Worm (Caenorhabditis elegans) whole organism, young adult: ENCODE data around the gene R04A9.9.

Experiments used
- D2030.7 ChIP-seq: fragments of 200-800 bp; sonication (Bioruptor generic); IDR thresholded peaks from 2 replicates; pipeline ENCODE4 v1.3.6; 2022; ENCODE audit warnings: missing genetic modification reagents, missing genetic modification characterization, missing compliant biosample characterization
- F33H1.4 ChIP-seq: fragments of 200-800 bp; sonication (Bioruptor generic); IDR thresholded peaks from 2 replicates; pipeline ENCODE4 v1.3.6; 2022; ENCODE audit warnings: missing genetic modification reagents, missing genetic modification characterization, missing compliant biosample characterization
- F37B4.10 ChIP-seq: fragments of 200-800 bp; sonication (Bioruptor generic); IDR thresholded peaks from 2 replicates; pipeline ENCODE4 v1.3.6; 2022; ENCODE audit warnings: missing genetic modification characterization, missing compliant biosample characterization
- F55B11.4 ChIP-seq: sonication (generic microtip); optimal IDR thresholded peaks from 2 replicates; lab custom pipeline; 2016; ENCODE audit warnings: missing compliant biosample characterization, missing genetic modification characterization, borderline replicate concordance; ENCODE audit not compliant: insufficient read depth
- F57C9.4 ChIP-seq: sonication (generic microtip); optimal IDR thresholded peaks from 2 replicates; lab custom pipeline; 2017; ENCODE audit warnings: mild to moderate bottlenecking, missing genetic modification characterization, missing compliant biosample characterization
- K11D2.4 ChIP-seq: fragments of 200-800 bp; sonication (Bioruptor generic); IDR thresholded peaks from 2 replicates; pipeline ENCODE4 v1.3.6; 2022; ENCODE audit warnings: missing genetic modification reagents, missing genetic modification characterization, missing compliant biosample characterization
- T07F8.4 ChIP-seq: sonication (generic microtip); optimal IDR thresholded peaks from 2 replicates; lab custom pipeline; 2016; ENCODE audit warnings: mild to moderate bottlenecking, missing genetic modification characterization, moderate library complexity, missing compliant biosample characterization
- T26A5.8 ChIP-seq: sonication (generic microtip); optimal IDR thresholded peaks from 2 replicates; lab custom pipeline; 2016; ENCODE audit warnings: missing genetic modification characterization, missing compliant biosample characterization
- Y53F4B.3 ChIP-seq: fragments of 200-800 bp; sonication (Bioruptor generic); IDR thresholded peaks from 2 replicates; pipeline ENCODE4 v1.3.6; 2022; ENCODE audit warnings: missing genetic modification reagents, missing genetic modification characterization, missing compliant biosample characterization
- Y53G8AR.9 ChIP-seq: fragments of 200-800 bp; sonication (Bioruptor generic); conservative IDR thresholded peaks from 2 replicates; pipeline ENCODE4 v1.3.6; 2022; ENCODE audit warnings: missing genetic modification reagents, missing genetic modification characterization, missing compliant biosample characterization
- Y95B8A.8 ChIP-seq: fragments of 200-800 bp; sonication (Bioruptor generic); IDR thresholded peaks from 2 replicates; pipeline ENCODE4 v1.3.6; 2022; ENCODE audit warnings: missing genetic modification reagents, missing genetic modification characterization, missing compliant biosample characterization
- akir-1 ChIP-seq: fragments of 200-800 bp; sonication (Bioruptor generic); optimal IDR thresholded peaks from 2 replicates; lab custom pipeline; 2018; ENCODE audit warnings: mild to moderate bottlenecking, missing genetic modification characterization, moderate library complexity, missing compliant biosample characterization
- aptf-2 ChIP-seq: fragments of 200-800 bp; sonication (Bioruptor generic); conservative IDR thresholded peaks from 2 replicates; pipeline ENCODE4 v1.3.6; 2022; ENCODE audit warnings: missing genetic modification reagents, missing genetic modification characterization, missing compliant biosample characterization
- athp-1 ChIP-seq: sonication (generic microtip); optimal IDR thresholded peaks from 2 replicates; lab custom pipeline; 2017; ENCODE audit warnings: mild to moderate bottlenecking, missing genetic modification characterization, missing compliant biosample characterization
- bed-2 ChIP-seq: fragments of 200-800 bp; sonication (Bioruptor generic); IDR thresholded peaks from 2 replicates; pipeline ENCODE4 v1.3.6; 2022; ENCODE audit warnings: missing genetic modification reagents, missing genetic modification characterization, missing compliant biosample characterization
- ceh-27 ChIP-seq: fragments of 200-800 bp; sonication (Bioruptor generic); optimal IDR thresholded peaks from 2 replicates; lab custom pipeline; 2018; ENCODE audit warnings: mild to moderate bottlenecking, missing genetic modification characterization, moderate library complexity, missing compliant biosample characterization
- ceh-40 ChIP-seq: fragments of 200-800 bp; sonication (Bioruptor generic); IDR thresholded peaks from 2 replicates; pipeline ENCODE4 v1.3.6; 2022; ENCODE audit warnings: missing genetic modification characterization, missing compliant biosample characterization
- ceh-58 ChIP-seq: fragments of 200-800 bp; sonication (Bioruptor generic); IDR thresholded peaks from 2 replicates; pipeline ENCODE4 v1.3.6; 2022; ENCODE audit warnings: missing genetic modification characterization, missing compliant biosample characterization
- die-1 ChIP-seq: sonication (generic microtip); optimal IDR thresholded peaks from 2 replicates; lab custom pipeline; 2016; ENCODE audit warnings: missing genotype, mild to moderate bottlenecking, missing genetic modification characterization, missing compliant biosample characterization
- dpff-1 ChIP-seq: sonication (generic microtip); optimal IDR thresholded peaks from 2 replicates; lab custom pipeline; 2017; ENCODE audit warnings: mild to moderate bottlenecking, missing genetic modification characterization, missing compliant biosample characterization
- dpl-1 ChIP-seq: fragments of 150-350 bp; optimal IDR thresholded peaks from 2 replicates; lab custom pipeline; 2014; ENCODE audit warnings: missing biosample characterization, missing genetic modification reagents, missing genetic modification characterization
- egl-44 ChIP-seq: fragments of 200-800 bp; sonication (Bioruptor generic); IDR thresholded peaks from 2 replicates; pipeline ENCODE4 v1.3.6; 2022; ENCODE audit warnings: missing genetic modification reagents, missing genetic modification characterization, missing compliant biosample characterization
- egrh-3 ChIP-seq: fragments of 200-800 bp; sonication (Bioruptor generic); IDR thresholded peaks from 2 replicates; pipeline ENCODE4 v1.3.6; 2022; ENCODE audit warnings: missing genetic modification reagents, missing genetic modification characterization, missing compliant biosample characterization
- gei-17 ChIP-seq: fragments of 200-800 bp; sonication (Bioruptor generic); optimal IDR thresholded peaks from 2 replicates; lab custom pipeline; 2018; ENCODE audit warnings: mild to moderate bottlenecking, missing genetic modification characterization, missing compliant biosample characterization
- him-1 ChIP-seq: sonication (generic microtip); optimal IDR thresholded peaks from 2 replicates; lab custom pipeline; 2016; ENCODE audit warnings: missing genotype, missing genetic modification reagents, missing genetic modification characterization, missing compliant biosample characterization
- hlh-26 ChIP-seq: fragments of 200-800 bp; sonication (Bioruptor generic); conservative IDR thresholded peaks from 2 replicates; pipeline ENCODE4 v1.3.6; 2022; ENCODE audit warnings: missing genetic modification reagents, missing genetic modification characterization, missing compliant biosample characterization
- hmg-20 ChIP-seq: fragments of 200-800 bp; sonication (Bioruptor generic); IDR thresholded peaks from 2 replicates; pipeline ENCODE4 v1.3.6; 2022; ENCODE audit warnings: missing genetic modification reagents, missing genetic modification characterization, missing compliant biosample characterization
- hsf-1 ChIP-seq: fragments of 200-800 bp; sonication (Bioruptor generic); IDR thresholded peaks from 2 replicates; pipeline ENCODE4 v1.3.6; 2022; ENCODE audit warnings: missing genetic modification reagents, missing genetic modification characterization, missing compliant biosample characterization
- lin-26 ChIP-seq: fragments of 200-800 bp; sonication (Bioruptor generic); IDR thresholded peaks from 2 replicates; pipeline ENCODE4 v1.3.6; 2022; ENCODE audit warnings: missing genetic modification reagents, missing genetic modification characterization, missing compliant biosample characterization
- lin-40 ChIP-seq: sonication (generic microtip); optimal IDR thresholded peaks from 2 replicates; lab custom pipeline; 2016; ENCODE audit warnings: missing genetic modification characterization, mild to moderate bottlenecking, missing compliant biosample characterization, missing genotype, missing genetic modification reagents
- madf-10 ChIP-seq: sonication (generic microtip); optimal IDR thresholded peaks from 2 replicates; lab custom pipeline; 2016; ENCODE audit warnings: mild to moderate bottlenecking, missing genetic modification characterization, missing compliant biosample characterization
- madf-3 ChIP-seq: fragments of 200-800 bp; sonication (Bioruptor generic); IDR thresholded peaks from 2 replicates; pipeline ENCODE4 v1.3.6; 2022; ENCODE audit warnings: missing genetic modification reagents, missing genetic modification characterization, missing compliant biosample characterization
- madf-6 ChIP-seq: fragments of 200-800 bp; sonication (Bioruptor generic); IDR thresholded peaks from 2 replicates; pipeline ENCODE4 v1.3.6; 2022; ENCODE audit warnings: missing genetic modification reagents, missing genetic modification characterization, missing compliant biosample characterization
- mcd-1 ChIP-seq: fragments of 200-800 bp; sonication (Bioruptor generic); IDR thresholded peaks from 2 replicates; pipeline ENCODE4 v1.3.6; 2022; ENCODE audit warnings: missing genetic modification reagents, missing genetic modification characterization, missing compliant biosample characterization
- mel-28 ChIP-seq: sonication (generic microtip); optimal IDR thresholded peaks from 2 replicates; lab custom pipeline; 2016; ENCODE audit warnings: borderline replicate concordance, mild to moderate bottlenecking, missing genetic modification characterization, missing compliant biosample characterization
- nfya-2 ChIP-seq: fragments of 200-800 bp; sonication (Bioruptor generic); IDR thresholded peaks from 2 replicates; pipeline ENCODE4 v1.3.6; 2022; ENCODE audit warnings: missing genetic modification reagents, missing genetic modification characterization, missing compliant biosample characterization
- nhr-120 ChIP-seq: fragments of 200-800 bp; sonication (Bioruptor generic); IDR thresholded peaks from 2 replicates; pipeline ENCODE4 v1.3.6; 2022; ENCODE audit warnings: missing genetic modification characterization, missing compliant biosample characterization
- pbrm-1 ChIP-seq: fragments of 200-800 bp; sonication (Bioruptor generic); IDR thresholded peaks from 2 replicates; pipeline ENCODE4 v1.3.6; 2022; ENCODE audit warnings: missing genetic modification reagents, missing genetic modification characterization, missing compliant biosample characterization
- pha-4 ChIP-seq: fragments of 150-350 bp; sonication (generic microtip); optimal IDR thresholded peaks from 2 replicates; lab custom pipeline; 2014; ENCODE audit warnings: missing biosample characterization, missing genetic modification reagents, missing genetic modification characterization
- repo-1 ChIP-seq: sonication (generic microtip); optimal IDR thresholded peaks from 2 replicates; lab custom pipeline; 2017; ENCODE audit warnings: mild to moderate bottlenecking, missing genetic modification characterization, missing compliant biosample characterization
- rpc-1 ChIP-seq, 2 experiments: fragments of 150-350 bp in 1 of 2; sonication (generic microtip) in 1 of 2; optimal IDR thresholded peaks; 2 replicates each; lab custom pipeline; 2014 to 2018; ENCODE audit warnings: missing biosample characterization in 1 of 2, missing genetic modification characterization in 1 of 2, missing genetic modification reagents in 1 of 2, missing genotype in 1 of 2
- snpc-1.3 ChIP-seq: sonication (generic microtip); optimal IDR thresholded peaks from 2 replicates; lab custom pipeline; 2017; ENCODE audit warnings: missing genetic modification characterization, mild to moderate bottlenecking, missing compliant biosample characterization, antibody characterized with exemption, moderate library complexity, missing genotype, missing genetic modification reagents; ENCODE audit not compliant: insufficient read depth
- tlf-1 ChIP-seq: fragments of 200-800 bp; sonication (Bioruptor generic); optimal IDR thresholded peaks from 2 replicates; lab custom pipeline; 2018; ENCODE audit warnings: mild to moderate bottlenecking, missing genetic modification characterization, missing compliant biosample characterization
- ztf-22 ChIP-seq: fragments of 200-800 bp; sonication (Bioruptor generic); optimal IDR thresholded peaks from 2 replicates; lab custom pipeline; 2018; ENCODE audit warnings: mild to moderate bottlenecking, missing genetic modification characterization, moderate library complexity, missing compliant biosample characterization
- ztf-26 ChIP-seq: sonication (generic microtip); optimal IDR thresholded peaks from 2 replicates; lab custom pipeline; 2017; ENCODE audit warnings: missing genetic modification characterization, missing compliant biosample characterization
- ztf-28 ChIP-seq: fragments of 200-800 bp; sonication (Bioruptor generic); IDR thresholded peaks from 2 replicates; pipeline ENCODE4 v1.3.6; 2022; ENCODE audit warnings: missing genetic modification reagents, missing genetic modification characterization, missing compliant biosample characterization
- ztf-3 ChIP-seq: fragments of 200-800 bp; sonication (Bioruptor generic); optimal IDR thresholded peaks from 2 replicates; lab custom pipeline; 2018; ENCODE audit warnings: mild to moderate bottlenecking, missing genetic modification characterization, missing compliant biosample characterization
- ztf-6 ChIP-seq: fragments of 200-800 bp; sonication (Bioruptor generic); IDR thresholded peaks from 2 replicates; pipeline ENCODE4 v1.3.6; 2022; ENCODE audit warnings: missing genetic modification reagents, missing genetic modification characterization, missing compliant biosample characterization

Gene R04A9.9

DNA sequence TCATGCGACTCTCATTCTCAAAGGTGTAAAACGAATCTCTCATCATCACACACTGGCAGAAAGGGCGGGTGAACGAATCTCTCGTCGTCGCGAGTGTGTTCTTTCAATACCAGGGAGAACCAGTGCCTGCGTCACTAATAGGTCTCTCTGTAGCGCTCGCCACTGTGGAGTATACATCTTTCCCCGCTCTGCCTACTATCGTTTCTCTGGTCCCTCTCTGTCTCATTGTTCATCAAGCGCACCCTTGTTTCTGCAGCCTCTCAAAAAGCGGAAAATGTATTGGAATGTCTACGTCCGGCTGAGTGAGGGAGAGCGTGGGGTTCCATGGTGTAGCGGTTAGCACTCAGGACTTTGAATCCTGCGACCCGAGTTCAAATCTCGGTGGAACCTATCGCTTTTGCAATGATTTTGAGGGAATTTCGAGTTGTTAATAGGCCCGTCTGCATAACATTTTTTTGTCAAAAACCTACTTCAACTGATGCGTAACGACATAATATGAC lies 19.8 kb upstream of the R04A9.9 start (continued):
- TF ChIP-seq nfya-2 (GFP tag; lab: Robert Waterston, UW) (no peak), F57C9.4 (no peak), dpff-1 (tag; lab: Kevin White, UChicago) (no peak), T07F8.4 (tag; lab: Kevin White, UChicago) (peak; percentile 74), T26A5.8 (tag; lab: Kevin White, UChicago) (no peak), Y53F4B.3 (GFP tag; lab: Robert Waterston, UW) (no peak), ztf-3 (GFP tag; lab: Kevin White, UChicago) (peak; percentile 64), aptf-2 (GFP tag; lab: Robert Waterston, UW) (no peak), hlh-26 (GFP tag; lab: Robert Waterston, UW) (no peak), lin-40 (peak; percentile 98), repo-1 (peak; percentile 92), dpl-1 (GFP tag; lab: Kevin White, UChicago) (no peak), ztf-6 (no peak), akir-1 (GFP tag; lab: Kevin White, UChicago) (no peak), ceh-58 (GFP tag; lab: Robert Waterston, UW) (no peak), ztf-28 (GFP tag; lab: Robert Waterston, UW) (peak; percentile 39; the same call in 1 of the 2 replicates), pha-4 (tag; lab: Kevin White, UChicago) (no peak), F33H1.4 (GFP tag; lab: Robert Waterston, UW) (no peak), Y53G8AR.9 (GFP tag; lab: Robert Waterston, UW) (0 out of 2 replicates have a peak, but pooled peaks have one; percentile 67), mel-28 (tag; lab: Kevin White, UChicago) (no peak), tlf-1 (GFP tag; lab: Kevin White, UChicago) (peak; percentile 69), mcd-1 (GFP tag; lab: Robert Waterston, UW) (peak; percentile 83), F37B4.10 (0 out of 2 replicates have a peak, but pooled peaks have one; percentile 5), hsf-1 (GFP tag; lab: Robert Waterston, UW) (no peak), bed-2 (GFP tag; lab: Robert Waterston, UW) (peak; percentile 71; the same call in 1 of the 2 replicates), rpc-1 (optimal IDR thresholded peaks at IDR 0.05; lab: Kevin White, UChicago) (peak; percentile 92), rpc-1 (tag; optimal IDR thresholded peaks at IDR 0.05; lab: Kevin White, UChicago) (peak; percentile 94), nhr-120 (GFP tag; lab: Robert Waterston, UW) (0 out of 2 replicates have a peak, but pooled peaks have one; percentile 50), ceh-40 (0 out of 2 replicates have a peak, but pooled peaks have one; percentile 42), madf-10 (tag; lab: Kevin White, UChicago) (peak; percentile 91), egrh-3 (GFP tag; lab: Robert Waterston, UW) (peak; percentile 46), pbrm-1 (GFP tag; lab: Robert Waterston, UW) (peak; percentile 73; the same call in 1 of the 2 replicates), snpc-1.3 (tag; lab: Kevin White, UChicago) (peak; percentile 60), madf-6 (GFP tag; lab: Robert Waterston, UW) (peak; percentile 28; the same call in 1 of the 2 replicates), gei-17 (peak; percentile 95), lin-26 (GFP tag; lab: Robert Waterston, UW) (peak; percentile 86), D2030.7 (GFP tag; lab: Robert Waterston, UW) (peak; percentile 70), K11D2.4 (peak; percentile 89), him-1 (tag; lab: Kevin White, UChicago) (peak; percentile 83), ztf-26 (tag; lab: Kevin White, UChicago) (peak; percentile 95), F55B11.4 (tag; lab: Kevin White, UChicago) (no peak), Y95B8A.8 (peak; percentile 38; the same call in 1 of the 2 replicates), ztf-22 (GFP tag; lab: Kevin White, UChicago) (peak; percentile 32), hmg-20 (GFP tag; lab: Robert Waterston, UW) (peak; percentile 47; the same call in 1 of the 2 replicates), ceh-27 (GFP tag; lab: Kevin White, UChicago) (peak; percentile 92), die-1 (peak; percentile 90), egl-44 (GFP tag; lab: Robert Waterston, UW) (0 out of 2 replicates have a peak, but pooled peaks have one; percentile 51), athp-1 (tag; lab: Kevin White, UChicago) (peak; percentile 64), madf-3 (GFP tag; lab: Robert Waterston, UW) (no peak)
